ENCODE assay signal across 1 fruit fly cellular context in the genomic region with DNA sequence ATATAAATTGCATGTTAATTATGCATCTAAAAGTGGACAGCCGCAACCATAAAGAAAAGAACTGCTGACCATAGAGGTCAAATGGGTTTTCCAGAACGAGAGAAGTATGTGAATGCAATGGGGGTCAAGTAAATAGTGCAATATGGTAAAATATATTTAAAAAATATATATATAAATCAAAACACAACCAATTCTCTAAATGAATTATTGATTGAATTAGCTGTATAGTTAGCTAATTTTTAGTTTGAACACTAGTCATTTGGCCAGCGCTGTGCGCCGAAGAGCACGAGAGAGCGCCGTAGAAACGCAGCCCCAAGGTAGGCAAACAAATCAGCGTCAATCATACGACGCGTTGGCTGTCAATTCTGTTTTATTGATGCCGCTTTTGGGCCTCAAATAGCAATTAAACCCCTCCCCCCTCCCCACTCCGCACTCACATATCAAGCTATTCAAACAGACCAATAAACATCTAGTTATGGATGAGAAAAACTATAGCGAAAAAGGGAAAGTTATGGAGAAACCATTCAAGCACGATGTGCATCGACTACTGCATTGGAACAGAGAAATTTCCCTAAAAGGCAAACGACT.
TF ChIP-seq lines count a peak whose summit lies in the region.

No protein-coding gene starts in this region.

TF ChIP-seq in whole organism, embryonic, 481 proteins besides CTCF, POLR2A, EP300 and RAD21 (continued from another document and continues in another):
- TF ChIP-seq cg (GFP tag; optimal IDR thresholded peaks at IDR 0.05; lab: Kevin White, UChicago) = no peak
- TF ChIP-seq Vsx1 (GFP tag; optimal IDR thresholded peaks at IDR 0.05; lab: Kevin White, UChicago) = peak; percentile 65
- TF ChIP-seq CG34376 (GFP tag; optimal IDR thresholded peaks at IDR 0.05; lab: Kevin White, UChicago) = peak; percentile 28
- no peak for TF ChIP-seq Sry-β (GFP tag; optimal IDR thresholded peaks at IDR 0.05; lab: Kevin White, UChicago)
- TF ChIP-seq CG17912 (GFP tag; optimal IDR thresholded peaks at IDR 0.05; lab: Kevin White, UChicago) = no peak
- TF ChIP-seq tin (GFP tag; optimal IDR thresholded peaks at IDR 0.05; lab: Kevin White, UChicago) = peak; percentile 66
- TF ChIP-seq CG4707 (GFP tag; optimal IDR thresholded peaks at IDR 0.05; lab: Kevin White, UChicago) = peak; percentile 67
- TF ChIP-seq Trl (optimal IDR thresholded peaks at IDR 0.05; lab: Kevin White, UChicago) = no peak
- no peak for TF ChIP-seq Trl (GFP tag; optimal IDR thresholded peaks at IDR 0.05; lab: Kevin White, UChicago)
- peak; percentile 85 for TF ChIP-seq sisA (GFP tag; IDR thresholded peaks at IDR 0.05; lab: Robert Waterston, UW)
- peak; percentile 36; the same call in 1 of the 2 replicates for TF ChIP-seq ham (GFP tag; IDR thresholded peaks at IDR 0.05; lab: Robert Waterston, UW)
- TF ChIP-seq hth (optimal IDR thresholded peaks at IDR 0.05; lab: Kevin White, UChicago) = no peak
- peak; percentile 82 for TF ChIP-seq CG14667 (GFP tag; IDR thresholded peaks at IDR 0.05; lab: Robert Waterston, UW)
- no peak for TF ChIP-seq Dip2 (GFP tag; IDR thresholded peaks at IDR 0.05; lab: Robert Waterston, UW)
- TF ChIP-seq CG6765 (GFP tag; optimal IDR thresholded peaks at IDR 0.05; lab: Kevin White, UChicago) = peak; percentile 56
- peak; percentile 75 for TF ChIP-seq CG6854 (GFP tag; optimal IDR thresholded peaks at IDR 0.05; lab: Kevin White, UChicago)
- TF ChIP-seq cas (GFP tag; IDR thresholded peaks at IDR 0.05; lab: Robert Waterston, UW) = peak; percentile 60; the same call in 1 of the 2 replicates
- TF ChIP-seq Mad (GFP tag; optimal IDR thresholded peaks at IDR 0.05; lab: Kevin White, UChicago) = peak; percentile 16
- peak; percentile 64 for TF ChIP-seq kay (GFP tag; optimal IDR thresholded peaks at IDR 0.05; lab: Kevin White, UChicago)
- peak; percentile 88 for TF ChIP-seq CG34422 (GFP tag; IDR thresholded peaks at IDR 0.05; lab: Robert Waterston, UW)
- peak; percentile 56 for TF ChIP-seq twi (tag; optimal IDR thresholded peaks at IDR 0.05; lab: Kevin White, UChicago)
- TF ChIP-seq Ada2b (GFP tag; IDR thresholded peaks at IDR 0.05; lab: Robert Waterston, UW) = peak; percentile 86
- peak; percentile 76; the same call in 1 of the 3 replicates for TF ChIP-seq Mrtf (GFP tag; IDR thresholded peaks at IDR 0.05; lab: Robert Waterston, UW)
- TF ChIP-seq salm (tag; optimal IDR thresholded peaks at IDR 0.05; lab: Kevin White, UChicago) = peak; percentile 80
- TF ChIP-seq unpg (GFP tag; optimal IDR thresholded peaks at IDR 0.05; lab: Kevin White, UChicago) = peak; percentile 88
- TF ChIP-seq lilli (GFP tag; optimal IDR thresholded peaks at IDR 0.05; lab: Kevin White, UChicago) = peak; percentile 60
- no peak for TF ChIP-seq Mes4 (GFP tag; optimal IDR thresholded peaks at IDR 0.05; lab: Kevin White, UChicago)
- TF ChIP-seq al (GFP tag; IDR thresholded peaks at IDR 0.05; lab: Robert Waterston, UW) = peak; percentile 82
- TF ChIP-seq ftz-f1 (GFP tag; optimal IDR thresholded peaks at IDR 0.05; lab: Kevin White, UChicago) = no peak
- peak; percentile 86 for TF ChIP-seq CG17829 (tag; optimal IDR thresholded peaks at IDR 0.05; lab: Kevin White, UChicago)
- peak; percentile 89 for TF ChIP-seq stc (GFP tag; IDR thresholded peaks at IDR 0.05; lab: Robert Waterston, UW)
- TF ChIP-seq Sox102F (GFP tag; optimal IDR thresholded peaks at IDR 0.05; lab: Kevin White, UChicago) = peak; percentile 85
- peak; percentile 89 for TF ChIP-seq CG11504 (tag; optimal IDR thresholded peaks at IDR 0.05; lab: Kevin White, UChicago)
- TF ChIP-seq exex (tag; optimal IDR thresholded peaks at IDR 0.05; lab: Kevin White, UChicago) = peak; percentile 47
- TF ChIP-seq CG12769 (tag; optimal IDR thresholded peaks at IDR 0.05; lab: Kevin White, UChicago) = peak; percentile 66
- no peak for TF ChIP-seq maf-S (GFP tag; optimal IDR thresholded peaks at IDR 0.05; lab: Kevin White, UChicago)
- TF ChIP-seq CG2199 (GFP tag; IDR thresholded peaks at IDR 0.05; lab: Robert Waterston, UW) = peak; percentile 81; the same call in 1 of the 3 replicates
- TF ChIP-seq CG14710 (tag; optimal IDR thresholded peaks at IDR 0.05; lab: Kevin White, UChicago) = peak; percentile 73
- TF ChIP-seq CG13424 (tag; optimal IDR thresholded peaks at IDR 0.05; lab: Kevin White, UChicago) = peak; percentile 84
- TF ChIP-seq pzg (GFP tag; optimal IDR thresholded peaks at IDR 0.05; lab: Kevin White, UChicago) = no peak
- peak; percentile 86 for TF ChIP-seq Fer1 (GFP tag; optimal IDR thresholded peaks at IDR 0.05; lab: Kevin White, UChicago)
- TF ChIP-seq HLH3B (GFP tag; IDR thresholded peaks at IDR 0.05; lab: Robert Waterston, UW) = peak; percentile 84
- TF ChIP-seq zen (tag; optimal IDR thresholded peaks at IDR 0.05; lab: Kevin White, UChicago) = peak; percentile 71
- peak; percentile 81 for TF ChIP-seq Drgx (GFP tag; IDR thresholded peaks at IDR 0.05; lab: Robert Waterston, UW)
- peak; percentile 65 for TF ChIP-seq tio (GFP tag; optimal IDR thresholded peaks at IDR 0.05; lab: Kevin White, UChicago)
- TF ChIP-seq CG31441 (GFP tag; IDR thresholded peaks at IDR 0.05; lab: Robert Waterston, UW) = peak; percentile 90
- no peak for TF ChIP-seq sima (GFP tag; optimal IDR thresholded peaks at IDR 0.05; lab: Kevin White, UChicago)
- TF ChIP-seq Lhr (GFP tag; optimal IDR thresholded peaks at IDR 0.05; lab: Kevin White, UChicago) = peak; percentile 30
- TF ChIP-seq Sox100B (GFP tag; optimal IDR thresholded peaks at IDR 0.05; lab: Kevin White, UChicago) = peak; percentile 75
- TF ChIP-seq D19B (GFP tag; optimal IDR thresholded peaks at IDR 0.05; lab: Kevin White, UChicago) = peak; percentile 52
- TF ChIP-seq grn (GFP tag; optimal IDR thresholded peaks at IDR 0.05; lab: Kevin White, UChicago) = no peak
- peak; percentile 72 for TF ChIP-seq CG2202 (tag; optimal IDR thresholded peaks at IDR 0.05; lab: Kevin White, UChicago)
- TF ChIP-seq Scr (GFP tag; IDR thresholded peaks at IDR 0.05; lab: Robert Waterston, UW; ENCODE audit: partially characterized antibody) = no peak
- TF ChIP-seq Meics (GFP tag; optimal IDR thresholded peaks at IDR 0.05; lab: Kevin White, UChicago) = peak; percentile 78
- no peak for TF ChIP-seq hkb (optimal IDR thresholded peaks at IDR 0.05; lab: Kevin White, UChicago)
- peak; percentile 95 for TF ChIP-seq hkb (GFP tag; IDR thresholded peaks at IDR 0.05; lab: Robert Waterston, UW)
- peak; percentile 63 for TF ChIP-seq klu (GFP tag; IDR thresholded peaks at IDR 0.05; lab: Robert Waterston, UW)
- no peak for TF ChIP-seq p53 (GFP tag; optimal IDR thresholded peaks at IDR 0.05; lab: Kevin White, UChicago)
- TF ChIP-seq CG7357 (GFP tag; IDR thresholded peaks at IDR 0.05; lab: Robert Waterston, UW) = peak; percentile 76; the same call in 2 of the 3 replicates
- TF ChIP-seq slou (GFP tag; optimal IDR thresholded peaks at IDR 0.05; lab: Kevin White, UChicago) = no peak
- TF ChIP-seq nau (GFP tag; optimal IDR thresholded peaks at IDR 0.05; lab: Kevin White, UChicago) = peak; percentile 62
- TF ChIP-seq jing (GFP tag; optimal IDR thresholded peaks at IDR 0.05; lab: Kevin White, UChicago) = peak; percentile 53
- no peak for TF ChIP-seq CG6791 (GFP tag; IDR thresholded peaks at IDR 0.05; lab: Robert Waterston, UW; ENCODE audit: partially characterized antibody)
- no peak for TF ChIP-seq Bgb (GFP tag; IDR thresholded peaks at IDR 0.05; lab: Robert Waterston, UW; ENCODE audit: partially characterized antibody)
- peak; percentile 77; the same call in 1 of the 2 replicates for TF ChIP-seq CG4730 (GFP tag; IDR thresholded peaks at IDR 0.05; lab: Robert Waterston, UW)
- TF ChIP-seq CG12219 (GFP tag; optimal IDR thresholded peaks at IDR 0.05; lab: Kevin White, UChicago) = peak; percentile 75
- no peak for TF ChIP-seq Ets65A (GFP tag; lab: Kevin White, UChicago)
- peak; percentile 87 for TF ChIP-seq B-H1 (GFP tag; IDR thresholded peaks at IDR 0.05; lab: Robert Waterston, UW)
- no peak for TF ChIP-seq gro (GFP tag; optimal IDR thresholded peaks at IDR 0.05; lab: Kevin White, UChicago)
- TF ChIP-seq CG4820 (GFP tag; optimal IDR thresholded peaks at IDR 0.05; lab: Kevin White, UChicago) = peak; percentile 72
- TF ChIP-seq Gug (GFP tag; IDR thresholded peaks at IDR 0.05; lab: Robert Waterston, UW) = peak; percentile 65
- no peak for TF ChIP-seq usp (GFP tag; optimal IDR thresholded peaks at IDR 0.05; lab: Kevin White, UChicago)
- no peak for TF ChIP-seq BEAF-32 (GFP tag; optimal IDR thresholded peaks at IDR 0.05; lab: Kevin White, UChicago)
- no peak for TF ChIP-seq zen2 (GFP tag; IDR thresholded peaks at IDR 0.05; lab: Robert Waterston, UW; ENCODE audit: partially characterized antibody)
- peak; percentile 86 for TF ChIP-seq Awh (GFP tag; IDR thresholded peaks at IDR 0.05; lab: Robert Waterston, UW)
- TF ChIP-seq prd (optimal IDR thresholded peaks at IDR 0.05; lab: Kevin White, UChicago) = no peak
- peak; percentile 92 for TF ChIP-seq prd (GFP tag; IDR thresholded peaks at IDR 0.05; lab: Robert Waterston, UW)
- TF ChIP-seq CG13123 (GFP tag; optimal IDR thresholded peaks at IDR 0.05; lab: Kevin White, UChicago) = peak; percentile 53
- peak; percentile 84 for TF ChIP-seq CG1024 (GFP tag; IDR thresholded peaks at IDR 0.05; lab: Robert Waterston, UW)
- TF ChIP-seq B-H2 (GFP tag; optimal IDR thresholded peaks at IDR 0.05; lab: Kevin White, UChicago) = peak; percentile 39
- peak; percentile 76 for TF ChIP-seq NfI (GFP tag; optimal IDR thresholded peaks at IDR 0.05; lab: Kevin White, UChicago)
- TF ChIP-seq CG10366 (GFP tag; IDR thresholded peaks at IDR 0.05; lab: Robert Waterston, UW) = peak; percentile 88
- TF ChIP-seq CG2875 (GFP tag; optimal IDR thresholded peaks at IDR 0.05; lab: Kevin White, UChicago) = peak; percentile 64
- TF ChIP-seq bowl (GFP tag; IDR thresholded peaks at IDR 0.05; lab: Robert Waterston, UW) = peak; percentile 84
- peak; percentile 59 for TF ChIP-seq MTF-1 (GFP tag; optimal IDR thresholded peaks at IDR 0.05; lab: Kevin White, UChicago; ENCODE audit: borderline replicate concordance)
- TF ChIP-seq nerfin-2 (GFP tag; IDR thresholded peaks at IDR 0.05; lab: Robert Waterston, UW; ENCODE audit: partially characterized antibody) = no peak
- TF ChIP-seq Antp (GFP tag; optimal IDR thresholded peaks at IDR 0.05; lab: Kevin White, UChicago) = no peak
- TF ChIP-seq bcd (GFP tag; optimal IDR thresholded peaks at IDR 0.05; lab: Kevin White, UChicago) = peak; percentile 77
- TF ChIP-seq CG11398 (GFP tag; optimal IDR thresholded peaks at IDR 0.05; lab: Kevin White, UChicago) = no peak
- peak; percentile 68 for TF ChIP-seq CG8281 (tag; optimal IDR thresholded peaks at IDR 0.05; lab: Kevin White, UChicago)
- TF ChIP-seq dimm (GFP tag; IDR thresholded peaks at IDR 0.05; lab: Robert Waterston, UW) = peak; percentile 77
- TF ChIP-seq sim (GFP tag; IDR thresholded peaks at IDR 0.05; lab: Robert Waterston, UW) = peak; percentile 80
- TF ChIP-seq tx (GFP tag; optimal IDR thresholded peaks at IDR 0.05; lab: Kevin White, UChicago) = no peak
- peak; percentile 79 for TF ChIP-seq Ssrp (tag; optimal IDR thresholded peaks at IDR 0.05; lab: Kevin White, UChicago)
- TF ChIP-seq CG5953 (GFP tag; IDR thresholded peaks at IDR 0.05; lab: Robert Waterston, UW) = peak; percentile 78; the same call in 1 of the 2 replicates
- TF ChIP-seq CG18599 (GFP tag; optimal IDR thresholded peaks at IDR 0.05; lab: Kevin White, UChicago) = peak; percentile 82
- TF ChIP-seq CG4404 (GFP tag; IDR thresholded peaks at IDR 0.05; lab: Robert Waterston, UW) = peak; percentile 50
- TF ChIP-seq CG2889 (GFP tag; IDR thresholded peaks at IDR 0.05; lab: Robert Waterston, UW) = peak; percentile 82
- peak; percentile 87; the same call in 2 of the 3 replicates for TF ChIP-seq gce (GFP tag; IDR thresholded peaks at IDR 0.05; lab: Robert Waterston, UW)
- peak; percentile 88 for TF ChIP-seq PHDP (tag; optimal IDR thresholded peaks at IDR 0.05; lab: Kevin White, UChicago)
- peak; percentile 63 for TF ChIP-seq CG12104 (GFP tag; optimal IDR thresholded peaks at IDR 0.05; lab: Kevin White, UChicago)
- peak; percentile 77 for TF ChIP-seq CG15514 (GFP tag; optimal IDR thresholded peaks at IDR 0.05; lab: Kevin White, UChicago)
- peak; percentile 79 for TF ChIP-seq CG10209 (GFP tag; optimal IDR thresholded peaks at IDR 0.05; lab: Kevin White, UChicago)
- TF ChIP-seq Abd-B (GFP tag; optimal IDR thresholded peaks at IDR 0.05; lab: Kevin White, UChicago) = peak; percentile 68
- TF ChIP-seq hb (GFP tag; IDR thresholded peaks at IDR 0.05; lab: Robert Waterston, UW; ENCODE audit: partially characterized antibody) = no peak
- TF ChIP-seq Pdp1 (GFP tag; optimal IDR thresholded peaks at IDR 0.05; lab: Kevin White, UChicago) = peak; percentile 4 to 14
- TF ChIP-seq CoRest (tag; optimal IDR thresholded peaks at IDR 0.05; lab: Kevin White, UChicago) = peak; percentile 84
- TF ChIP-seq CG7963 (GFP tag; IDR thresholded peaks at IDR 0.05; lab: Robert Waterston, UW; ENCODE audit: partially characterized antibody) = no peak
- peak; percentile 83 for TF ChIP-seq CG9932 (GFP tag; IDR thresholded peaks at IDR 0.05; lab: Robert Waterston, UW)
- no peak for TF ChIP-seq zf30C (GFP tag; optimal IDR thresholded peaks at IDR 0.05; lab: Kevin White, UChicago)
- peak; percentile 79 for TF ChIP-seq Aef1 (GFP tag; IDR thresholded peaks at IDR 0.05; lab: Robert Waterston, UW)
- TF ChIP-seq Dad (GFP tag; optimal IDR thresholded peaks at IDR 0.05; lab: Kevin White, UChicago) = no peak
- TF ChIP-seq crp (GFP tag; optimal IDR thresholded peaks at IDR 0.05; lab: Kevin White, UChicago) = peak in 1 of 2 experiments; percentile 9
- TF ChIP-seq CG31388 (GFP tag; optimal IDR thresholded peaks at IDR 0.05; lab: Kevin White, UChicago) = no peak
- peak in 1 of 2 experiments; percentile 67 for TF ChIP-seq Hr78 (GFP tag; optimal IDR thresholded peaks at IDR 0.05; lab: Kevin White, UChicago)
- no peak for TF ChIP-seq her (GFP tag; optimal IDR thresholded peaks at IDR 0.05; lab: Kevin White, UChicago)
- no peak for TF ChIP-seq stwl (tag; optimal IDR thresholded peaks at IDR 0.05; lab: Kevin White, UChicago)
- TF ChIP-seq D (optimal IDR thresholded peaks at IDR 0.05; lab: Kevin White, UChicago) = no peak
- TF ChIP-seq D (GFP tag; optimal IDR thresholded peaks at IDR 0.05; lab: Kevin White, UChicago) = peak; percentile 82
- no peak for TF ChIP-seq CG9876 (GFP tag; optimal IDR thresholded peaks at IDR 0.05; lab: Kevin White, UChicago)
- TF ChIP-seq CG5245 (GFP tag; optimal IDR thresholded peaks at IDR 0.05; lab: Kevin White, UChicago) = peak; percentile 53
- TF ChIP-seq CG8765 (GFP tag; IDR thresholded peaks at IDR 0.05; lab: Robert Waterston, UW) = no peak
- TF ChIP-seq wdn (GFP tag; IDR thresholded peaks at IDR 0.05; lab: Robert Waterston, UW) = peak; percentile 77
- peak; percentile 91 for TF ChIP-seq lab (GFP tag; optimal IDR thresholded peaks at IDR 0.05; lab: Kevin White, UChicago)
- peak; percentile 62 for TF ChIP-seq Taf1 (GFP tag; IDR thresholded peaks at IDR 0.05; lab: Robert Waterston, UW)
